Fruit fly (Drosophila melanogaster): ENCODE data around the gene CG13609.

Gene CG13609

dm6 chr3R:24226744-24227143, at the start of gene CG13609, which contains the start of gene Spps:
CG13609 (plus strand) TSS chr3R:24227023.
Spps (minus strand) TSS chr3R:24226934.
- no peak for TF ChIP-seq fru (GFP tag; optimal IDR thresholded peaks at IDR 0.05)
- TF ChIP-seq dmrt93B (GFP tag; optimal IDR thresholded peaks at IDR 0.05), result no peak
- no peak for TF ChIP-seq woc (GFP tag; optimal IDR thresholded peaks at IDR 0.05)
- no peak for TF ChIP-seq Rel (GFP tag; optimal IDR thresholded peaks at IDR 0.05)
- TF ChIP-seq Rel (tag; optimal IDR thresholded peaks at IDR 0.05), result peak; percentile 27
- TF ChIP-seq HLH106 (tag; optimal IDR thresholded peaks at IDR 0.05), result no peak
- TF ChIP-seq dl (GFP tag; optimal IDR thresholded peaks at IDR 0.05; ENCODE audit: insufficient read depth in 1 of 2, partially characterized antibody in 2 of 2), result no peak
- TF ChIP-seq pan (optimal IDR thresholded peaks at IDR 0.05), result no peak
- TF ChIP-seq Myc (optimal IDR thresholded peaks at IDR 0.05), result peak; percentile 6
- TF ChIP-seq Vsx2 (GFP tag; optimal IDR thresholded peaks at IDR 0.05; ENCODE audit: partially characterized antibody), result no peak
- TF ChIP-seq Dif (GFP tag; optimal IDR thresholded peaks at IDR 0.05; ENCODE audit: partially characterized antibody), result no peak
- no peak for TF ChIP-seq CG32264 (GFP tag; optimal IDR thresholded peaks at IDR 0.05)
- TF ChIP-seq psq (GFP tag; optimal IDR thresholded peaks at IDR 0.05), result peak; percentile 11
- TF ChIP-seq h (GFP tag; optimal IDR thresholded peaks at IDR 0.05), result no peak
- TF ChIP-seq Mio (GFP tag; optimal IDR thresholded peaks at IDR 0.05), result no peak
- peak; percentile 36 for TF ChIP-seq Sp1 (GFP tag; optimal IDR thresholded peaks at IDR 0.05)
- TF ChIP-seq ey (GFP tag; optimal IDR thresholded peaks at IDR 0.05), result no peak
- no peak for TF ChIP-seq sage (GFP tag; optimal IDR thresholded peaks at IDR 0.05)
- no peak for TF ChIP-seq tai (GFP tag; optimal IDR thresholded peaks at IDR 0.05)
- no peak for TF ChIP-seq Hr78 (GFP tag; optimal IDR thresholded peaks at IDR 0.05)
- no peak for TF ChIP-seq brk (GFP tag; optimal IDR thresholded peaks at IDR 0.05)
- peak in 1 of 2 experiments; percentile 10 for TF ChIP-seq foxo (GFP tag; optimal IDR thresholded peaks at IDR 0.05)

DNA sequence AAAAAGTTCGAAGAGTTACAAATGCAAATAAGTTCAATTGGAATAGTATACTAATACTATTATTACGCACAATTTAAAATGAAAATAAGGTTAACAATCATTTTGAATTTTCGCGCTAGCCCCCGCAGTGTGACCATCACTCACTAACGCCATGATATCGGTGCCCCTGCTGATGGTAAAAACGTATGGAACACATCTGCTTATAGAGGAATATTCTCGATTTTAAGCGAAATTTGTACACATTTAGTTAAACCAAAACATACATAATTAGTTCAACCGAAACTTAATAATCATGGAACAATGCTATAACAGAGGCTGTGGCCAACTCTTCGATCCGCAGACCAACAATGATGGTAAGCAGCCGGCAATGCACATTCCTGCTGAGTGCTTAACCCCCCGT, 40.6 kb upstream of the CG13609 start, which contains the start of gene mora:
Gene mora, plus strand, starts transcription at position 172 of the 400 bp plus-strand sequence.
- no peak for TF ChIP-seq Jra (GFP tag; optimal IDR thresholded peaks at IDR 0.05)
- no peak for TF ChIP-seq pan (optimal IDR thresholded peaks at IDR 0.05)
- no peak for TF ChIP-seq Abd-B (GFP tag; optimal IDR thresholded peaks at IDR 0.05)
- TF ChIP-seq Mio (GFP tag; optimal IDR thresholded peaks at IDR 0.05), result no peak
- no peak for TF ChIP-seq dsf (GFP tag; optimal IDR thresholded peaks at IDR 0.05; ENCODE audit: borderline replicate concordance)
- no peak for TF ChIP-seq usp (GFP tag; optimal IDR thresholded peaks at IDR 0.05)
- TF ChIP-seq dl (GFP tag; optimal IDR thresholded peaks at IDR 0.05; ENCODE audit: insufficient read depth in 1 of 2, partially characterized antibody in 2 of 2), result no peak
- no peak for TF ChIP-seq N (GFP tag; optimal IDR thresholded peaks at IDR 0.05)
- TF ChIP-seq OdsH (GFP tag; optimal IDR thresholded peaks at IDR 0.05), result no peak
- TF ChIP-seq h (GFP tag; optimal IDR thresholded peaks at IDR 0.05), result no peak
- TF ChIP-seq GATAd (GFP tag; optimal IDR thresholded peaks at IDR 0.05), result no peak
- no peak for TF ChIP-seq lola (GFP tag; optimal IDR thresholded peaks at IDR 0.05)
- TF ChIP-seq brk (GFP tag; optimal IDR thresholded peaks at IDR 0.05), result no peak
- TF ChIP-seq Dif (GFP tag; optimal IDR thresholded peaks at IDR 0.05; ENCODE audit: partially characterized antibody), result no peak
- TF ChIP-seq tai (GFP tag; optimal IDR thresholded peaks at IDR 0.05), result no peak
- TF ChIP-seq Vsx2 (GFP tag; optimal IDR thresholded peaks at IDR 0.05; ENCODE audit: partially characterized antibody), result no peak
- no peak for TF ChIP-seq Hnf4 (GFP tag; optimal IDR thresholded peaks at IDR 0.05)

dm6 chr3R:24188619-24189018, 38.2 kb upstream of the CG13609 start, which contains the start of gene CG5515:
CG5515 (minus strand) TSS chr3R:24188896.
- TF ChIP-seq jim (GFP tag; optimal IDR thresholded peaks at IDR 0.05) (no peak), Hr83 (GFP tag; optimal IDR thresholded peaks at IDR 0.05; ENCODE audit: poor library complexity, severe bottlenecking) (no peak), OdsH (GFP tag; optimal IDR thresholded peaks at IDR 0.05) (peak; percentile 61), sage (GFP tag; optimal IDR thresholded peaks at IDR 0.05) (peak; percentile 10), foxo (GFP tag; optimal IDR thresholded peaks at IDR 0.05) (peak in 1 of 2 experiments; percentile 79), dsf (GFP tag; optimal IDR thresholded peaks at IDR 0.05; ENCODE audit: borderline replicate concordance) (peak; percentile 47), brk (GFP tag; optimal IDR thresholded peaks at IDR 0.05) (no peak), Sp1 (GFP tag; optimal IDR thresholded peaks at IDR 0.05) (no peak), Hr78 (GFP tag; optimal IDR thresholded peaks at IDR 0.05) (no peak), woc (GFP tag; optimal IDR thresholded peaks at IDR 0.05) (peak; percentile 43), usp (GFP tag; optimal IDR thresholded peaks at IDR 0.05) (no peak), CrebA (GFP tag; optimal IDR thresholded peaks at IDR 0.05; ENCODE audit: borderline replicate concordance) (no peak), pan (optimal IDR thresholded peaks at IDR 0.05) (no peak), fru (GFP tag; optimal IDR thresholded peaks at IDR 0.05) (no peak), Dfd (GFP tag; optimal IDR thresholded peaks at IDR 0.05) (no peak), Jra (GFP tag; optimal IDR thresholded peaks at IDR 0.05) (peak; percentile 64), Mio (GFP tag; optimal IDR thresholded peaks at IDR 0.05) (no peak), psq (GFP tag; optimal IDR thresholded peaks at IDR 0.05) (peak; percentile 40), Abd-B (GFP tag; optimal IDR thresholded peaks at IDR 0.05) (no peak), dl (GFP tag; optimal IDR thresholded peaks at IDR 0.05; ENCODE audit: insufficient read depth in 1 of 2, partially characterized antibody in 2 of 2) (peak; percentile 73 to 95), br (GFP tag; optimal IDR thresholded peaks at IDR 0.05) (peak; percentile 49), Hnf4 (GFP tag; optimal IDR thresholded peaks at IDR 0.05) (no peak), h (GFP tag; optimal IDR thresholded peaks at IDR 0.05) (no peak), CG9705 (GFP tag; optimal IDR thresholded peaks at IDR 0.05) (peak; percentile 32), Vsx2 (GFP tag; optimal IDR thresholded peaks at IDR 0.05; ENCODE audit: partially characterized antibody) (peak; percentile 100), N (GFP tag; optimal IDR thresholded peaks at IDR 0.05) (no peak), lola (GFP tag; optimal IDR thresholded peaks at IDR 0.05) (no peak), dmrt93B (GFP tag; optimal IDR thresholded peaks at IDR 0.05) (no peak), tai (GFP tag; optimal IDR thresholded peaks at IDR 0.05) (peak; percentile 82), Rel (GFP tag; optimal IDR thresholded peaks at IDR 0.05) (no peak), Rel (tag; optimal IDR thresholded peaks at IDR 0.05) (no peak), Myc (optimal IDR thresholded peaks at IDR 0.05) (peak; percentile 19), HLH106 (tag; optimal IDR thresholded peaks at IDR 0.05) (peak; percentile 67), Dif (GFP tag; optimal IDR thresholded peaks at IDR 0.05; ENCODE audit: partially characterized antibody) (peak; percentile 98), sv (GFP tag; optimal IDR thresholded peaks at IDR 0.05) (peak; percentile 77), CG32264 (GFP tag; optimal IDR thresholded peaks at IDR 0.05) (no peak), rgr (GFP tag; optimal IDR thresholded peaks at IDR 0.05) (peak; percentile 76), GATAd (GFP tag; optimal IDR thresholded peaks at IDR 0.05) (peak; percentile 15), ey (GFP tag; optimal IDR thresholded peaks at IDR 0.05) (peak; percentile 63)

Measured in whole organism, wandering third instar larva.